Worm (Caenorhabditis elegans): ENCODE results near the gene nhr-150.

The nhr-150 gene

ce11 chrV:15451421-15451820 lies 29.8 kb downstream of the nhr-150 start, which contains the start of gene srw-33:
srw-33 (minus strand) TSS chrV:15451521.
- TF ChIP-seq ama-1 (optimal IDR thresholded peaks at IDR 0.05) (no peak), sdc-2 (tag; optimal IDR thresholded peaks at IDR 0.05) (no peak), elt-4 (tag; optimal IDR thresholded peaks at IDR 0.05) (no peak), ceh-18 (tag; optimal IDR thresholded peaks at IDR 0.05) (no peak), syd-9 (tag; optimal IDR thresholded peaks at IDR 0.05) (no peak), C38D4.7 (GFP tag; optimal IDR thresholded peaks at IDR 0.05) (no peak)

- no peak for TF ChIP-seq Y22D7AL.16 (tag; optimal IDR thresholded peaks at IDR 0.05)
- no peak for TF ChIP-seq ceh-19 (GFP tag; optimal IDR thresholded peaks at IDR 0.05)
- TF ChIP-seq syd-9 (tag; optimal IDR thresholded peaks at IDR 0.05): no peak
- no peak for TF ChIP-seq mec-3 (tag; optimal IDR thresholded peaks at IDR 0.05; ENCODE audit: borderline replicate concordance)
- no peak for TF ChIP-seq pqm-1 (tag; optimal IDR thresholded peaks at IDR 0.05)
- TF ChIP-seq ztf-16 (tag; optimal IDR thresholded peaks at IDR 0.05): no peak
Measured at ce11 chrV:15448865-15449264, 32.4 kb downstream of the nhr-150 start, which contains the start of gene T26H5.14. T26H5.14 (plus strand) TSS chrV:15449165.

ce11 chrV:15448408-15448807 lies 32.9 kb downstream of the nhr-150 start, which contains the start of gene T26H5.4:
T26H5.4 (minus strand) TSS chrV:15448701.
- TF ChIP-seq elt-2 (tag; optimal IDR thresholded peaks at IDR 0.05) (peak; percentile 57), npax-4 (tag; optimal IDR thresholded peaks at IDR 0.05) (no peak)

DNA sequence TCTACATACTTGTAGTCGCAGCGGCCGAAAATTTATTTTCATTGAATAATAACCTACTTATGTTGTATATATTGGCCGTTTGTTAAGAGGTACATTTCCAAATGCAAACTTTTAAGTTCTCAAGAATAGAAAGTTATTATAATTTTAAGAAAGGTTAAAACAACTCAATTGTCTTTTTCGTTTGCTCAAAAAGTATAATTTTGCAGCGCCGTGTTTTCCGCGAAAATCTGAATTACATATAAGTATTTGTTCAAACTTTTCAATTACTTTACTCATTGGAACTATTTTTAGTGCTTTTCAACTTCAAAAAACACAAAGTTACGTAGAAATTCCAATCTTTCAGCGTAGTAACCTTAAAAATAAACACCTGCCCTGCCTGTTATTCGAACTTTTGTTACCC lies 35.8 kb downstream of the nhr-150 start, which contains the start of gene srh-239:
Gene srh-239, plus strand, starts transcription at position 301 of the 400 bp plus-strand sequence.
- TF ChIP-seq ztf-16 (tag; optimal IDR thresholded peaks at IDR 0.05): no peak
- TF ChIP-seq che-1 (tag; optimal IDR thresholded peaks at IDR 0.05): no peak

- TF ChIP-seq ceh-6 (GFP tag; optimal IDR thresholded peaks at IDR 0.05): no peak
- TF ChIP-seq ceh-45 (GFP tag; IDR thresholded peaks at IDR 0.05): no peak
- TF ChIP-seq eyg-1 (tag; optimal IDR thresholded peaks at IDR 0.05): no peak
- no peak for TF ChIP-seq ttx-3 (tag; optimal IDR thresholded peaks at IDR 0.05)
- no peak for TF ChIP-seq pat-9 (tag; optimal IDR thresholded peaks at IDR 0.05)
- no peak for TF ChIP-seq mec-3 (tag; optimal IDR thresholded peaks at IDR 0.05; ENCODE audit: borderline replicate concordance)
- no peak for TF ChIP-seq T23F11.4 (GFP tag; optimal IDR thresholded peaks at IDR 0.05)
- no peak for TF ChIP-seq lim-6 (tag; optimal IDR thresholded peaks at IDR 0.05)
- no peak for TF ChIP-seq ceh-34 (tag; optimal IDR thresholded peaks at IDR 0.05)
- no peak for TF ChIP-seq unc-42 (tag; optimal IDR thresholded peaks at IDR 0.05)
- no peak for TF ChIP-seq hlh-13 (GFP tag; optimal IDR thresholded peaks at IDR 0.05)
- TF ChIP-seq rnt-1 (tag; optimal IDR thresholded peaks at IDR 0.05): no peak
Measured at ce11 chrV:15444615-15445014, 36.6 kb downstream of the nhr-150 start, which contains the start of gene T26H5.9. T26H5.9 (plus strand) TSS chrV:15444916.

DNA sequence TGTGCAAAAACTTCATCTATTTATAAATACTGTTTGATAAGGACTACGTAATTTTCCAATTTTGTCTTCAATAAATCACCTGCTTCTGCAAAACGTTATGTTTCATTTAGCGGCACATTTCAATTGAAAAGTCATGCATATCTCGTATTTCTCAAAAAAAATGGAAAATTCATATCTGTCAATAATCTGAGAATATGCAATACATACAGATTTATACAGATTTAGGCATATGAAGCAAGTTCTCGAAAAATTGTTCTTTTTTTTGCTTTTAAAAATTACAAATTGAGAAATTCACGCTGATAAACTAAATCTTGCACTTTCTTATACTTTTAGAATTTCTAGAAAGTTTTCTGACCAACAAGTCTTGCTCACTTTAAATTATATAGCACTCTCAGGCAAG lies 37.1 kb downstream of the nhr-150 start, which contains the start of gene T26H5.11:
Gene T26H5.11, minus strand, starts transcription at position 101 of the 400 bp plus-strand sequence.
- no peak for TF ChIP-seq nhr-232 (tag; optimal IDR thresholded peaks at IDR 0.05)
- no peak for TF ChIP-seq ceh-14 (tag; optimal IDR thresholded peaks at IDR 0.05)
- no peak for TF ChIP-seq dve-1 (tag; optimal IDR thresholded peaks at IDR 0.05)
- no peak for TF ChIP-seq elt-2 (tag; optimal IDR thresholded peaks at IDR 0.05)
- TF ChIP-seq syd-9 (tag; optimal IDR thresholded peaks at IDR 0.05): no peak
- TF ChIP-seq ceh-18 (tag; optimal IDR thresholded peaks at IDR 0.05): no peak
- TF ChIP-seq eyg-1 (tag; optimal IDR thresholded peaks at IDR 0.05): no peak
- TF ChIP-seq pag-3 (tag; optimal IDR thresholded peaks at IDR 0.05; ENCODE audit: borderline replicate concordance): no peak
- TF ChIP-seq C38D4.7 (GFP tag; optimal IDR thresholded peaks at IDR 0.05): no peak
- TF ChIP-seq dmd-4 (tag; optimal IDR thresholded peaks at IDR 0.05; ENCODE audit: borderline replicate concordance): no peak
- no peak for TF ChIP-seq ama-1 (optimal IDR thresholded peaks at IDR 0.05)
- no peak for TF ChIP-seq tbx-7 (tag; optimal IDR thresholded peaks at IDR 0.05)
- no peak for TF ChIP-seq T23F11.4 (GFP tag; optimal IDR thresholded peaks at IDR 0.05)
